Fruit fly (Drosophila melanogaster) whole organism, embryonic: ENCODE results near the gene CG6689.

Experiments
- Aef1 ChIP-seq: fragments of 200-800 bp; sonication (Bioruptor generic); IDR thresholded peaks from 3 replicates; pipeline ENCODE4 v1.3.6; 2022; ENCODE audit warnings: missing biosample characterization, missing genetic modification characterization
- CG12299 ChIP-seq: fragments of 200-800 bp; sonication (Bioruptor generic); optimal IDR thresholded peaks from 2 replicates; lab custom pipeline; 2018; ENCODE audit warnings: missing biosample characterization, mild to moderate bottlenecking, missing genetic modification characterization
- CG12659 ChIP-seq: fragments of 200-800 bp; sonication (Bioruptor generic); optimal IDR thresholded peaks from 3 replicates; lab custom pipeline; 2017; ENCODE audit warnings: mild to moderate bottlenecking, missing biosample characterization, missing genetic modification reagents, missing genetic modification characterization
- CG13287 ChIP-seq: fragments of 200-800 bp; sonication (Bioruptor generic); IDR thresholded peaks from 2 replicates; pipeline ENCODE4 v1.3.6; 2022; ENCODE audit warnings: missing biosample characterization, missing genetic modification characterization; ENCODE audit not compliant: partially characterized antibody
- CG13624 ChIP-seq: fragments of 200-800 bp; sonication (Bioruptor generic); optimal IDR thresholded peaks from 2 replicates; lab custom pipeline; 2016; ENCODE audit warnings: missing biosample characterization, missing genetic modification characterization
- CG17186 ChIP-seq: fragments of 200-800 bp; sonication (Bioruptor generic); optimal IDR thresholded peaks from 3 replicates; lab custom pipeline; 2017; ENCODE audit warnings: missing biosample characterization, missing genetic modification reagents, missing genetic modification characterization
- CG2120 ChIP-seq: fragments of 200-800 bp; sonication (Bioruptor generic); optimal IDR thresholded peaks from 3 replicates; lab custom pipeline; 2016; ENCODE audit warnings: missing biosample characterization, missing genetic modification characterization
- CG3065 ChIP-seq: fragments of 200-800 bp; sonication (Bioruptor generic); optimal IDR thresholded peaks from 2 replicates; lab custom pipeline; 2016; ENCODE audit warnings: missing biosample characterization, missing genetic modification characterization
- CG31441 ChIP-seq: fragments of 200-800 bp; sonication (Bioruptor generic); IDR thresholded peaks from 2 replicates; pipeline ENCODE4 v1.3.6; 2022; ENCODE audit warnings: missing biosample characterization, missing genetic modification characterization
- CG3726 ChIP-seq: fragments of 200-800 bp; sonication (Bioruptor generic); IDR thresholded peaks from 3 replicates; pipeline ENCODE4, ENCODE4 v1.3.6; 2022; ENCODE audit warnings: missing biosample characterization, missing genetic modification characterization
- CG4328 ChIP-seq: fragments of 200-800 bp; sonication (Bioruptor generic); optimal IDR thresholded peaks from 3 replicates; lab custom pipeline; 2017; ENCODE audit warnings: missing biosample characterization, missing genetic modification reagents, missing genetic modification characterization
- CG4730 ChIP-seq: fragments of 200-800 bp; sonication (Bioruptor generic); IDR thresholded peaks from 2 replicates; pipeline ENCODE4 v1.3.6; 2022; ENCODE audit warnings: missing biosample characterization, missing genetic modification characterization
- CG5180 ChIP-seq: fragments of 200-800 bp; sonication (Bioruptor generic); optimal IDR thresholded peaks from 3 replicates; lab custom pipeline; 2017; ENCODE audit warnings: missing biosample characterization, missing genetic modification characterization, mild to moderate bottlenecking, moderate library complexity, missing genetic modification reagents
- CG5245 ChIP-seq: fragments of 200-800 bp; sonication (Bioruptor generic); optimal IDR thresholded peaks from 3 replicates; lab custom pipeline; 2016; ENCODE audit warnings: missing biosample characterization, missing genetic modification characterization
- CG6272 ChIP-seq: fragments of 200-800 bp; sonication (Bioruptor generic); IDR thresholded peaks from 2 replicates; pipeline ENCODE4 v1.3.6; 2022; ENCODE audit warnings: missing biosample characterization, missing genetic modification characterization
- CG6854 ChIP-seq: fragments of 200-800 bp; sonication (Bioruptor generic); optimal IDR thresholded peaks from 3 replicates; lab custom pipeline; 2017; ENCODE audit warnings: missing biosample characterization, mild to moderate bottlenecking, missing genetic modification characterization
- CG7271 ChIP-seq: fragments of 200-800 bp; sonication (Bioruptor generic); optimal IDR thresholded peaks from 2 replicates; lab custom pipeline; 2018; ENCODE audit warnings: missing biosample characterization, mild to moderate bottlenecking, missing genetic modification characterization, moderate library complexity
- CG9727 ChIP-seq: fragments of 200-800 bp; sonication (Bioruptor generic); optimal IDR thresholded peaks from 3 replicates; lab custom pipeline; 2017; ENCODE audit warnings: missing biosample characterization, mild to moderate bottlenecking, missing genetic modification characterization
- Dll ChIP-seq: fragments of 200-800 bp; sonication (Bioruptor generic); IDR thresholded peaks from 4 replicates; pipeline ENCODE4 v1.3.6; 2022; ENCODE audit warnings: missing biosample characterization, missing genetic modification characterization; ENCODE audit not compliant: partially characterized antibody
- Dp ChIP-seq: fragments of 200-800 bp; sonication (Bioruptor generic); optimal IDR thresholded peaks from 2 replicates; lab custom pipeline; 2018; ENCODE audit warnings: missing biosample characterization, mild to moderate bottlenecking, missing genetic modification characterization, moderate library complexity
- E2f2 ChIP-seq: fragments of 200-800 bp; sonication (Bioruptor generic); IDR thresholded peaks from 2 replicates; pipeline ENCODE4 v1.3.6; 2022; ENCODE audit warnings: missing biosample characterization, missing genetic modification characterization
- HLH54F ChIP-seq: fragments of 200-800 bp; sonication (Bioruptor generic); optimal IDR thresholded peaks from 3 replicates; lab custom pipeline; 2016; ENCODE audit warnings: missing biosample characterization, missing genetic modification characterization
- Lpt ChIP-seq: fragments of >200 bp; optimal IDR thresholded peaks from 2 replicates; lab custom pipeline; 2018; ENCODE audit warnings: missing biosample characterization, missing genetic modification characterization
- Myb ChIP-seq: fragments of 200-800 bp; sonication (Bioruptor generic); optimal IDR thresholded peaks from 2 replicates; lab custom pipeline; 2016; ENCODE audit warnings: missing biosample characterization, missing genetic modification characterization
- Neu2 ChIP-seq: fragments of 200-800 bp; sonication (Bioruptor generic); optimal IDR thresholded peaks from 3 replicates; lab custom pipeline; 2016; ENCODE audit warnings: missing biosample characterization, missing genetic modification characterization, borderline replicate concordance
- NfI ChIP-seq: fragments of 200-800 bp; sonication (Bioruptor generic); optimal IDR thresholded peaks from 3 replicates; lab custom pipeline; 2018; ENCODE audit warnings: missing biosample characterization, mild to moderate bottlenecking, missing genetic modification characterization, moderate library complexity
- Side ChIP-seq: fragments of 200-800 bp; sonication (Bioruptor generic); optimal IDR thresholded peaks from 2 replicates; lab custom pipeline; 2016; ENCODE audit warnings: missing biosample characterization, missing genetic modification characterization
- Sry-δ ChIP-seq: fragments of 200-800 bp; sonication (Bioruptor generic); optimal IDR thresholded peaks from 2 replicates; lab custom pipeline; 2016; ENCODE audit warnings: missing biosample characterization, missing genetic modification characterization
- TFAM ChIP-seq: fragments of 200-800 bp; sonication (Bioruptor generic); optimal IDR thresholded peaks from 2 replicates; lab custom pipeline; 2017; ENCODE audit warnings: missing biosample characterization, missing genetic modification characterization, inconsistent platforms
- Taf1 ChIP-seq: fragments of 200-800 bp; sonication (Bioruptor generic); IDR thresholded peaks from 2 replicates; pipeline ENCODE4 v1.3.6; 2022; ENCODE audit warnings: missing biosample characterization, missing genetic modification characterization
- ab ChIP-seq: fragments of 200-800 bp; sonication (Bioruptor generic); optimal IDR thresholded peaks from 2 replicates; lab custom pipeline; 2016; ENCODE audit warnings: missing biosample characterization, missing genetic modification characterization
- aop ChIP-seq: fragments of 200-800 bp; sonication (Bioruptor generic); IDR thresholded peaks from 2 replicates; pipeline ENCODE4 v1.3.6; 2022; ENCODE audit warnings: missing biosample characterization, missing genetic modification characterization
- az2 ChIP-seq: fragments of 200-800 bp; sonication (Bioruptor generic); optimal IDR thresholded peaks from 3 replicates; lab custom pipeline; 2016; ENCODE audit warnings: missing biosample characterization, missing genetic modification characterization
- chinmo ChIP-seq: fragments of 200-800 bp; sonication (Bioruptor generic); IDR thresholded peaks from 4 replicates; pipeline ENCODE4 v1.3.6; 2022; ENCODE audit warnings: missing biosample characterization, missing genetic modification characterization; ENCODE audit not compliant: partially characterized antibody
- disco-r ChIP-seq: fragments of 200-800 bp; sonication (Bioruptor generic); optimal IDR thresholded peaks from 2 replicates; lab custom pipeline; 2016; ENCODE audit warnings: missing biosample characterization, missing genetic modification characterization
- eve ChIP-seq, 2 experiments: fragments of >200 bp; optimal IDR thresholded peaks; 2 replicates each; lab custom pipeline; 2017; ENCODE audit warnings: missing biosample characterization in 2 of 2, missing genetic modification characterization in 2 of 2
- ftz-f1 ChIP-seq: fragments of 200-800 bp; sonication (Bioruptor generic); optimal IDR thresholded peaks from 2 replicates; lab custom pipeline; 2016; ENCODE audit warnings: missing biosample characterization, missing genetic modification characterization
- gcm2 ChIP-seq: fragments of 200-800 bp; sonication (Bioruptor generic); optimal IDR thresholded peaks from 2 replicates; lab custom pipeline; 2016; ENCODE audit warnings: missing biosample characterization, missing genetic modification characterization
- gro ChIP-seq: fragments of 200-800 bp; sonication (Bioruptor generic); optimal IDR thresholded peaks from 2 replicates; lab custom pipeline; 2016; ENCODE audit warnings: missing biosample characterization, missing genetic modification characterization
- hbn ChIP-seq: fragments of 200-800 bp; sonication (Bioruptor generic); IDR thresholded peaks from 2 replicates; pipeline ENCODE4 v1.3.6; 2022; ENCODE audit warnings: missing biosample characterization, missing genetic modification characterization; ENCODE audit not compliant: partially characterized antibody
- hkb ChIP-seq, 2 experiments: fragments of 200-800 bp in 1 of 2; fragments of >200 bp in 1 of 2; sonication (Bioruptor generic) in 1 of 2; IDR thresholded peaks in 1 of 2; optimal IDR thresholded peaks in 1 of 2; 2 replicates each; pipeline versions ENCODE4 v1.3.6 to Lab custom; 2017 to 2022; ENCODE audit warnings: missing biosample characterization in 1 of 2, missing genetic modification characterization in 1 of 2
- jing ChIP-seq: fragments of 200-800 bp; sonication (Bioruptor generic); optimal IDR thresholded peaks from 2 replicates; lab custom pipeline; 2018; ENCODE audit warnings: missing biosample characterization, mild to moderate bottlenecking, missing genetic modification characterization
- luna ChIP-seq: fragments of 200-800 bp; sonication (Bioruptor generic); optimal IDR thresholded peaks from 2 replicates; lab custom pipeline; 2016; ENCODE audit warnings: missing biosample characterization, missing genetic modification characterization
- nerfin-2 ChIP-seq: fragments of 200-800 bp; sonication (Bioruptor generic); IDR thresholded peaks from 2 replicates; pipeline ENCODE4 v1.3.6; 2022; ENCODE audit warnings: missing biosample characterization, missing genetic modification characterization; ENCODE audit not compliant: partially characterized antibody
- salm ChIP-seq: fragments of 200-800 bp; sonication (Bioruptor generic); optimal IDR thresholded peaks from 2 replicates; lab custom pipeline; 2018; ENCODE audit warnings: missing biosample characterization, mild to moderate bottlenecking, missing genetic modification characterization
- sisA ChIP-seq: fragments of 200-800 bp; sonication (Bioruptor generic); IDR thresholded peaks from 2 replicates; pipeline ENCODE4 v1.3.6; 2022; ENCODE audit warnings: missing biosample characterization, missing genetic modification characterization
- stc ChIP-seq: fragments of 200-800 bp; sonication (Bioruptor generic); IDR thresholded peaks from 2 replicates; pipeline ENCODE4 v1.3.6; 2022; ENCODE audit warnings: missing biosample characterization, missing genetic modification characterization
- tgo ChIP-seq: fragments of 200-800 bp; sonication (Bioruptor generic); IDR thresholded peaks from 3 replicates; pipeline ENCODE4 v1.3.6; 2022; ENCODE audit warnings: missing biosample characterization, missing genetic modification characterization
- wek ChIP-seq: fragments of 200-800 bp; sonication (Bioruptor generic); optimal IDR thresholded peaks from 3 replicates; lab custom pipeline; 2018; ENCODE audit warnings: missing biosample characterization, mild to moderate bottlenecking, missing genetic modification characterization, moderate library complexity

The CG6689 gene

dm6 chr3R:11196648-11197388 is 23.0 kb downstream of the CG6689 start (continued):
- TF ChIP-seq hbn (GFP tag; lab: Robert Waterston, UW) (no peak), CG5180 (peak; percentile 93), E2f2 (GFP tag; lab: Robert Waterston, UW) (peak; percentile 87), Myb (GFP tag; lab: Kevin White, UChicago) (peak; percentile 69), CG9727 (GFP tag; lab: Kevin White, UChicago) (peak; percentile 100), Dp (peak; percentile 23), CG6272 (peak; percentile 96), luna (GFP tag; lab: Kevin White, UChicago) (peak; percentile 52), gcm2 (no peak), tgo (peak; percentile 99), Neu2 (GFP tag; lab: Kevin White, UChicago) (no peak), CG12659 (GFP tag; lab: Kevin White, UChicago) (peak; percentile 99), hkb (optimal IDR thresholded peaks at IDR 0.05; lab: Kevin White, UChicago) (no peak), hkb (GFP tag; IDR thresholded peaks at IDR 0.05; lab: Robert Waterston, UW) (peak; percentile 98), NfI (peak; percentile 98), CG7271 (tag; lab: Kevin White, UChicago) (peak; percentile 85), jing (GFP tag; lab: Kevin White, UChicago) (peak; percentile 91), CG12299 (peak; percentile 97), CG5245 (GFP tag; lab: Kevin White, UChicago) (peak; percentile 91), Aef1 (GFP tag; lab: Robert Waterston, UW) (peak; percentile 98), sisA (GFP tag; lab: Robert Waterston, UW) (peak; percentile 99), ab (no peak), CG3065 (GFP tag; lab: Kevin White, UChicago) (peak; percentile 92), CG2120 (peak; percentile 98), TFAM (peak; percentile 69), wek (GFP tag; lab: Kevin White, UChicago) (peak; percentile 57), nerfin-2 (GFP tag; lab: Robert Waterston, UW) (no peak), HLH54F (peak; percentile 92), eve (GFP tag; optimal IDR thresholded peaks at IDR 0.05; lab: Kevin White, UChicago) (peak in 1 of 2 experiments; percentile 99), stc (peak; percentile 98), ftz-f1 (GFP tag; lab: Kevin White, UChicago) (peak; percentile 46), CG13287 (peak; percentile 20; the same call in 1 of the 2 replicates), chinmo (GFP tag; lab: Robert Waterston, UW) (peak; percentile 78; the same call in 2 of the 4 replicates), CG6854 (GFP tag; lab: Kevin White, UChicago) (peak; percentile 98), CG3726 (peak; percentile 96), az2 (GFP tag; lab: Kevin White, UChicago) (peak; percentile 96), CG4730 (peak; percentile 97), Side (GFP tag; lab: Kevin White, UChicago) (peak; percentile 59), CG13624 (GFP tag; lab: Kevin White, UChicago) (peak; percentile 97), Sry-δ (GFP tag; lab: Kevin White, UChicago) (peak; percentile 17), CG4328 (GFP tag; lab: Kevin White, UChicago) (peak; percentile 99), CG17186 (GFP tag; lab: Kevin White, UChicago) (peak; percentile 80), Taf1 (GFP tag; lab: Robert Waterston, UW) (peak; percentile 94), Dll (GFP tag; lab: Robert Waterston, UW) (no peak), Lpt (no peak), aop (GFP tag; lab: Robert Waterston, UW) (no peak), gro (GFP tag; lab: Kevin White, UChicago) (peak; percentile 41), disco-r (GFP tag; lab: Kevin White, UChicago) (peak; percentile 31), salm (tag; lab: Kevin White, UChicago) (peak; percentile 97), CG31441 (peak; percentile 100)
